Fruit fly (Drosophila melanogaster): ENCODE results near the gene jumu.

jumu gene

DNA sequence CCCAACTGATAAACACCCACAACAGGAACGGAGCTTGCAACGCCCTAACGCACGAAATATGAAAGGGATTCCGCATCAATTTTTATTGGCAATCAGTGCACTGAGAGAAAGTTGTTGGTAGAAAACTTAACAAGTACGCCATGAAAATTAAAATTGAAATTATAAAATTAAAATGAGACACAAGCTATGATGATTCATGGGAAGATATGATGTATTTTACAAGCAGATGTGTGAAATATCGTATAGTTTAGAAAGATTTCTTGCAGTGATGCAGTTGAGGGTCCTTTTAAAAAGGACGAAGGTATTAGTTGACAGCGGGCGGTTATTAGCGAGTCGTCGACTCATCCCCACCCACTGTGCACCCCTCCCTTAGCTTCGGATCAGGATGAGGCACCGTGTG lies 20.5 kb downstream of the jumu start (continued):
- TF ChIP-seq chif (GFP tag; optimal IDR thresholded peaks at IDR 0.05) (peak in 1 of 2 experiments; percentile 19), az2 (GFP tag; optimal IDR thresholded peaks at IDR 0.05) (peak; percentile 28), Hmr (GFP tag; optimal IDR thresholded peaks at IDR 0.05) (no peak), Fer3 (tag; optimal IDR thresholded peaks at IDR 0.05) (no peak), Bdp1 (GFP tag; optimal IDR thresholded peaks at IDR 0.05) (no peak), CG7987 (GFP tag; optimal IDR thresholded peaks at IDR 0.05) (no peak), CG17568 (GFP tag; optimal IDR thresholded peaks at IDR 0.05) (no peak), Tbp (GFP tag; optimal IDR thresholded peaks at IDR 0.05) (no peak), Poxn (GFP tag; IDR thresholded peaks at IDR 0.05) (no peak), CG16813 (GFP tag; IDR thresholded peaks at IDR 0.05; ENCODE audit: partially characterized antibody) (no peak), tna (GFP tag; IDR thresholded peaks at IDR 0.05; ENCODE audit: partially characterized antibody) (no peak), ssp (GFP tag; IDR thresholded peaks at IDR 0.05) (no peak), Atf-2 (GFP tag; optimal IDR thresholded peaks at IDR 0.05) (no peak), BEAF-32 (GFP tag; optimal IDR thresholded peaks at IDR 0.05) (no peak), Chrac-16 (GFP tag; optimal IDR thresholded peaks at IDR 0.05) (no peak), CG13287 (GFP tag; IDR thresholded peaks at IDR 0.05; ENCODE audit: partially characterized antibody) (no peak), CG18619 (GFP tag; optimal IDR thresholded peaks at IDR 0.05) (no peak), CG6683 (GFP tag; optimal IDR thresholded peaks at IDR 0.05) (no peak), cwo (GFP tag; optimal IDR thresholded peaks at IDR 0.05) (no peak), CG10366 (GFP tag; IDR thresholded peaks at IDR 0.05) (no peak), gsb-n (tag; optimal IDR thresholded peaks at IDR 0.05) (peak; percentile 40), CG2199 (GFP tag; IDR thresholded peaks at IDR 0.05) (no peak), eve (GFP tag; optimal IDR thresholded peaks at IDR 0.05) (no peak), Rfx (GFP tag; IDR thresholded peaks at IDR 0.05) (no peak), Taf1 (GFP tag; IDR thresholded peaks at IDR 0.05) (no peak), CG11398 (GFP tag; optimal IDR thresholded peaks at IDR 0.05) (no peak), slbo (GFP tag; IDR thresholded peaks at IDR 0.05) (no peak), fru (optimal IDR thresholded peaks at IDR 0.05) (no peak), CG42726 (GFP tag; IDR thresholded peaks at IDR 0.05; ENCODE audit: partially characterized antibody) (no peak), ab (GFP tag; optimal IDR thresholded peaks at IDR 0.05) (no peak), abd-A (tag; optimal IDR thresholded peaks at IDR 0.05) (no peak), CG4820 (GFP tag; optimal IDR thresholded peaks at IDR 0.05) (peak; percentile 24), zfh1 (GFP tag; IDR thresholded peaks at IDR 0.05) (peak; percentile 40; the same call in 1 of the 3 replicates), knrl (GFP tag; IDR thresholded peaks at IDR 0.05; ENCODE audit: partially characterized antibody) (no peak), jumu (GFP tag; optimal IDR thresholded peaks at IDR 0.05) (no peak), Antp (GFP tag; optimal IDR thresholded peaks at IDR 0.05) (no peak), Hmx (GFP tag; optimal IDR thresholded peaks at IDR 0.05) (no peak), lola (GFP tag; optimal IDR thresholded peaks at IDR 0.05) (peak in 1 of 3 experiments; percentile 68), CG17385 (GFP tag; optimal IDR thresholded peaks at IDR 0.05) (no peak), HmgD (GFP tag; optimal IDR thresholded peaks at IDR 0.05) (no peak), dpn (GFP tag; optimal IDR thresholded peaks at IDR 0.05) (no peak), CG10321 (GFP tag; IDR thresholded peaks at IDR 0.05) (no peak), Sry-δ (GFP tag; optimal IDR thresholded peaks at IDR 0.05) (no peak), TFAM (GFP tag; optimal IDR thresholded peaks at IDR 0.05) (no peak), CG9437 (GFP tag; optimal IDR thresholded peaks at IDR 0.05) (no peak), luna (GFP tag; optimal IDR thresholded peaks at IDR 0.05) (no peak), HLH54F (GFP tag; optimal IDR thresholded peaks at IDR 0.05) (no peak), mld (GFP tag; IDR thresholded peaks at IDR 0.05; ENCODE audit: partially characterized antibody) (no peak), Hr39 (optimal IDR thresholded peaks at IDR 0.05) (no peak), fd96Cb (tag; optimal IDR thresholded peaks at IDR 0.05) (peak; percentile 29), Sox102F (GFP tag; optimal IDR thresholded peaks at IDR 0.05) (no peak), zf30C (GFP tag; optimal IDR thresholded peaks at IDR 0.05) (peak; percentile 13)
